Worm (Caenorhabditis elegans): ENCODE data around the gene ipla-7.

DNA sequence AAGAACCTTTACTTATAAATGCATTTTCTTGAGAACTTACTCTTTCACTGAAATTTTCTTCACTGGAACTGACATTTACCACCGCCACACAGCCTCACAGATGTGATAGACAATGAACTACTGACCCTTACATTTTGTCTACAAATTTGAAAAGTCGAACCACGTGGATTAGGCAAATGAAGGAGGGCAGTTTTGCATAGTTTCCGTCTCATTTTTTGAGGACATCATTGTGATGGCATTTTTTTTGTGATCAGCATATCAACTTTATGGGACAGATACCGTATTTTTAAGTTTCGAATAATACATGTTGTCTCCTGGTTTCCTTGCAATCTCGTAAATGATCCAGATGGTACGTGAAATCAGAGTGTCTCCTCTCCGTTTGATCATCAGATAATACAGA, 9.9 kb upstream of the ipla-7 start, which contains the start of gene W01B6.3:
- TF ChIP-seq elt-2 (tag; optimal IDR thresholded peaks at IDR 0.05) (no peak), unc-62 (GFP tag; optimal IDR thresholded peaks at IDR 0.05) (no peak), jun-1 (tag; optimal IDR thresholded peaks at IDR 0.05) (no peak), ama-1 (optimal IDR thresholded peaks at IDR 0.05) (no peak), elt-3 (tag; optimal IDR thresholded peaks at IDR 0.05) (no peak), nhr-237 (tag; optimal IDR thresholded peaks at IDR 0.05) (no peak), nhr-76 (tag; optimal IDR thresholded peaks at IDR 0.05) (no peak), nhr-11 (tag; optimal IDR thresholded peaks at IDR 0.05) (no peak), zag-1 (tag; optimal IDR thresholded peaks at IDR 0.05) (no peak), pha-4 (tag; optimal IDR thresholded peaks at IDR 0.05) (no peak), lin-39 (tag; optimal IDR thresholded peaks at IDR 0.05) (no peak), hmg-11 (tag; optimal IDR thresholded peaks at IDR 0.05) (no peak), nhr-25 (tag; optimal IDR thresholded peaks at IDR 0.05) (no peak)
